Fruit fly (Drosophila melanogaster): ENCODE results near the gene CG8677.

CG8677 gene

dm6 chr2L:21218240-21218911 is 2.7 kb upstream of the CG8677 start, which contains the start of gene CG8679:
Gene CG8679 (minus strand): TSS chr2L:21218544.
- TF ChIP-seq CG17801 (GFP tag; optimal IDR thresholded peaks at IDR 0.05; ENCODE audit: partially characterized antibody): no peak

dm6 chr2L:21218912-21219246 is 2.2 kb upstream of the CG8677 start:
- peak; percentile 1 for TF ChIP-seq CG17801 (GFP tag; optimal IDR thresholded peaks at IDR 0.05; ENCODE audit: partially characterized antibody)

dm6 chr2L:21219640-21220085 is 1.4 kb upstream of the CG8677 start:
- TF ChIP-seq CG17801 (GFP tag; optimal IDR thresholded peaks at IDR 0.05; ENCODE audit: partially characterized antibody): no peak

- no peak for TF ChIP-seq CG17801 (GFP tag; optimal IDR thresholded peaks at IDR 0.05; ENCODE audit: partially characterized antibody)
These were observed 716 bp upstream of the CG8677 start, which contains the start of gene Atg18b for dm6 chr2L:21220396-21220795. Gene Atg18b (minus strand): TSS chr2L:21220572.

dm6 chr2L:21221778-21222177 is 666 bp downstream of the CG8677 start:
- no peak for TF ChIP-seq CG17801 (GFP tag; optimal IDR thresholded peaks at IDR 0.05; ENCODE audit: partially characterized antibody)

- no peak for TF ChIP-seq CG17801 (GFP tag; optimal IDR thresholded peaks at IDR 0.05; ENCODE audit: partially characterized antibody)
These were observed 12.3 kb downstream of the CG8677 start for dm6 chr2L:21233430-21233829.

dm6 chr2L:21234388-21234984 is 13.4 kb downstream of the CG8677 start:
- no peak for TF ChIP-seq CG17801 (GFP tag; optimal IDR thresholded peaks at IDR 0.05; ENCODE audit: partially characterized antibody)

- TF ChIP-seq CG17801 (GFP tag; optimal IDR thresholded peaks at IDR 0.05; ENCODE audit: partially characterized antibody): no peak
These were observed 14.4 kb downstream of the CG8677 start for dm6 chr2L:21235463-21235862.

- TF ChIP-seq CG17801 (GFP tag; optimal IDR thresholded peaks at IDR 0.05; ENCODE audit: partially characterized antibody): no peak
These were observed 15.5 kb downstream of the CG8677 start, which contains the start of gene CG31626 for dm6 chr2L:21236633-21237032. Gene CG31626 (minus strand): TSS chr2L:21236733.

- TF ChIP-seq CG17801 (GFP tag; optimal IDR thresholded peaks at IDR 0.05; ENCODE audit: partially characterized antibody): no peak
These were observed 16.1 kb downstream of the CG8677 start, which contains the start of gene Hr39 for dm6 chr2L:21237048-21237747. Gene Hr39 (plus strand): TSS chr2L:21237250.

- TF ChIP-seq CG17801 (GFP tag; optimal IDR thresholded peaks at IDR 0.05; ENCODE audit: partially characterized antibody): peak; percentile 5
These were observed 16.8 kb downstream of the CG8677 start for dm6 chr2L:21237748-21238459.

- TF ChIP-seq CG17801 (GFP tag; optimal IDR thresholded peaks at IDR 0.05; ENCODE audit: partially characterized antibody): no peak
These were observed 21.3 kb downstream of the CG8677 start for dm6 chr2L:21242369-21242768.

- no peak for TF ChIP-seq CG17801 (GFP tag; optimal IDR thresholded peaks at IDR 0.05; ENCODE audit: partially characterized antibody)
These were observed 22.9 kb downstream of the CG8677 start for dm6 chr2L:21243964-21244466.

- no peak for TF ChIP-seq CG17801 (GFP tag; optimal IDR thresholded peaks at IDR 0.05; ENCODE audit: partially characterized antibody)
These were observed 24.1 kb downstream of the CG8677 start for dm6 chr2L:21245093-21245736.

dm6 chr2L:21246687-21247086 is 25.6 kb downstream of the CG8677 start:
- no peak for TF ChIP-seq CG17801 (GFP tag; optimal IDR thresholded peaks at IDR 0.05; ENCODE audit: partially characterized antibody)

All from ovary, adult (tissue).